Worm (Caenorhabditis elegans): Measurements from ENCODE around the gene F08G5.3.

DNA sequence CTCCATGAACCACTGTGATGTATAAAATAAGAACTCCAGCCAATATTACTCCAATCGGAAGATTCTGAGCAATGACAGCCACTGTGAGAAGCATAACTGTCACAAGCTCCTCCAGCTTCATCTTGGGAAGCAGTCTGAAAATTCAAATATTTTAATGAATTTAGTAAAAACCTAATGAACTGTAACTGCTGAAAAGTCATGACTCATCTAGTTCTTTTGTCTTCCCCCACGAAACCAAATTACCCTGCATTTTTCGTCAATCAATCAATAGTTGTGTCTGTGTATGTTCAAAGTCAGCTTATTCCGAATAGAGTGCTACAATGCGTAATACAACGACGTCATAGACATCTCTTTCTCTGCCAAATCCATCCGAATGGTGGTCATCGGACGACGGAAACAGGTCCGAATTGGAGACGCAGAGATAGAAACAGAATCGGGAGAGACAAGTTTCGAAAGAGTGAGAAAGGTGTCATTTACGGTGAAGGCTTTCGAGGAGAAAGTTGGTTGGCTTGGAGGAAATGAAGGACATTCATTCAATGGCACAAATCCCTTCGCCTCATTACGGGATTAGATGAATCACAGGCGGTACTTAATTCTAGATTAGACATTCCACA, 20.6 kb downstream of the F08G5.3 start:
- no peak for TF ChIP-seq ztf-23 (GFP tag; IDR thresholded peaks at IDR 0.05)
- TF ChIP-seq cog-1 (tag; optimal IDR thresholded peaks at IDR 0.05), result no peak

All from whole organism, midembryonic.